Worm (Caenorhabditis elegans): ENCODE results near the gene gmeb-3.

Gene gmeb-3

DNA sequence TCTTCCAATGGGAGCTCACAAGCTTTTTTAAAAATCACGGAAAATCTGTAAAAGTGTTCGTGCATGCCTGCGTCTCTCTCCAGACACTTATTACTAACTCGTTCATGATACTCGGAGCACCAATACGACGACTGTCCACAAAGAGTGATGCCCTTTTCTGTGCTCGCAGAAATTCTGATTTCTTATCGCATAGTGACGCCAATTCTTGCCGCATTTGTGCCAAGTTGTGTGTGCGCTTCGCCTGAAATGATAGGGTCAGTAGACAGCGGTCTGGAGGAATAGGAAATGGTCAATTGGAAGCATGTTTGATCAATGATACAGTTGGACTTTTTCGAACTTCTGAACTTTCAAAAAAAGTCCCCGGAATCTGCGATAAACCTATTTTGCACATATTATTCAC is 4.3 kb upstream of the gmeb-3 start:
- TF ChIP-seq unc-55 (GFP tag; optimal IDR thresholded peaks at IDR 0.05) (no peak), alr-1 (tag; optimal IDR thresholded peaks at IDR 0.05) (no peak), lsy-2 (tag; optimal IDR thresholded peaks at IDR 0.05) (no peak), nhr-77 (tag; optimal IDR thresholded peaks at IDR 0.05) (no peak), fos-1 (tag; optimal IDR thresholded peaks at IDR 0.05) (peak; percentile 87), mbf-1 (tag; optimal IDR thresholded peaks at IDR 0.05) (no peak), sma-9 (GFP tag; optimal IDR thresholded peaks at IDR 0.05) (no peak), sma-9 (tag; optimal IDR thresholded peaks at IDR 0.05) (no peak)

DNA sequence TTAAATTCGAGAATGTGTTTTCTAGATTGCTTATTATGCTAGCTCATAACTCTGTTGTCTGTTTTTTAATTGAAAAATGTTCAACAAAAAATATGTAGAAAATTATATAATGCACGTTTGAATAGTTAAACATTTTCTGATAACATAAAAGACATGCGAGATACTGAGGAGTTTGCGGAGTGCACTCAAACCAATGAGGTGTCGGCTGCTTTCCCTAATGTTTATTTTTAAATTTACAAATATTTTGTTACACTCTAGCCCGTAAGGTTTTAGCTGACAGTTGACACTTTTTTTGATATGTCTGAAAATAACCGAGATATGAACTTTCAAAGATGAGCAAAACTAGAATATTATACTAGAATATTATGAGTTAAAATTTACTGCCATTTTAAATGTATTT is 3.7 kb upstream of the gmeb-3 start:
- no peak for TF ChIP-seq peb-1 (tag; optimal IDR thresholded peaks at IDR 0.05)
- TF ChIP-seq snpc-4 (tag; optimal IDR thresholded peaks at IDR 0.05): peak; percentile 13

DNA sequence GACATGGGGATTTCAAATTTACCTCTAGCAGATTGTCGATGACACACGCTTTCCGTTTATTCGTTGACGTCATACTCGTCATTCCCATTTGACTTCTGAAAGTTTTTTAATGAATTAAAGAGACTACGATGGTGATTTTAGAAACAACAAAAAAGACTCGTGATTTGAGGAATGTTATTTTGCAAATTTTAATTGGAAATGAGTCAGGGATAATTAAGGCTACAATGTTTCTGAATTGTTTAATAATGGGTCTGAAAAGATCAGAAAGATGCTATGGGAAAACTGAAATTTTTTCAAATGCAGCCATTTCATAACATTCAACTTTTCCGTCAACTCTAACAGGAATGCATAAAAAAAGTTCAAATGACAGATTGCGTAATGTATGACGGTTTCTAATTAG is 2.8 kb upstream of the gmeb-3 start, which contains the start of gene C44F1.1:
C44F1.1 (minus strand) TSS at position 101 of the 400 bp plus-strand sequence.
- TF ChIP-seq alr-1 (tag; optimal IDR thresholded peaks at IDR 0.05) (no peak), dmd-4 (tag; optimal IDR thresholded peaks at IDR 0.05) (no peak), ama-1 (optimal IDR thresholded peaks at IDR 0.05) (no peak), mdl-1 (tag; optimal IDR thresholded peaks at IDR 0.05) (no peak)

DNA sequence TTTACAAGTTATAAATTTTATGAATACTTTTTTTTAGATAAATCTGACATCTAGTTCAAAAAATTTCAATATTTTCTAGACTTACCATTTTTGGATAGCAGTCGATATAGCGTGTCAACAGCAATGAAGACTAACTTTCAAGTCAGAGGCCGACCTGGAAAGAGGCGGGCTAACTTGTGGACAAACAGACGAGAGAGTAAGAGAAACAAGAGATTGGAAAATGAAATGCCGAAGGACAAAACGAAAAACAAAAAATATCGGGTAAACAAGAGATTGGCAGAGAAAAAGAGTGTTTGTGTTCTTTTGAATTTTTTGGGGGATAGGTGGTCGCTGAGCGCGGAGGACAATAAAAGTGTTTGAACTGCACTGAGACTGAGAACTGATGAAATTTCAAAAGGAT is 4.9 kb downstream of the gmeb-3 start, which contains the start of gene lec-4:
lec-4 (minus strand) TSS at position 154 of the 400 bp plus-strand sequence.
- TF ChIP-seq blmp-1 (tag; optimal IDR thresholded peaks at IDR 0.05; ENCODE audit: insufficient read depth): peak; percentile 9
- TF ChIP-seq alr-1 (tag; optimal IDR thresholded peaks at IDR 0.05): no peak
- no peak for TF ChIP-seq unc-62 (GFP tag; optimal IDR thresholded peaks at IDR 0.05)
- TF ChIP-seq gmeb-1 (tag; optimal IDR thresholded peaks at IDR 0.05): no peak
- TF ChIP-seq nhr-11 (tag; optimal IDR thresholded peaks at IDR 0.05): no peak
- no peak for TF ChIP-seq R02D3.7 (tag; optimal IDR thresholded peaks at IDR 0.05)
- no peak for TF ChIP-seq ztf-11 (tag; optimal IDR thresholded peaks at IDR 0.05)
- TF ChIP-seq ceh-16 (tag; optimal IDR thresholded peaks at IDR 0.05): no peak
- TF ChIP-seq nhr-6 (tag; optimal IDR thresholded peaks at IDR 0.05): peak; percentile 60
- peak; percentile 40 for TF ChIP-seq nhr-25 (tag; optimal IDR thresholded peaks at IDR 0.05)
- TF ChIP-seq unc-55 (GFP tag; optimal IDR thresholded peaks at IDR 0.05): peak; percentile 61
- no peak for TF ChIP-seq ZK546.5 (tag; optimal IDR thresholded peaks at IDR 0.05)
- no peak for TF ChIP-seq nhr-21 (tag; optimal IDR thresholded peaks at IDR 0.05)
- TF ChIP-seq nhr-12 (tag; optimal IDR thresholded peaks at IDR 0.05): no peak
- no peak for TF ChIP-seq nhr-23 (tag; optimal IDR thresholded peaks at IDR 0.05)
- TF ChIP-seq unc-39 (tag; optimal IDR thresholded peaks at IDR 0.05): no peak
- TF ChIP-seq ztf-1 (GFP tag; conservative IDR thresholded peaks at IDR 0.05): no peak
- no peak for TF ChIP-seq dmd-4 (tag; optimal IDR thresholded peaks at IDR 0.05)
- TF ChIP-seq crh-2 (tag; optimal IDR thresholded peaks at IDR 0.05): peak; percentile 62
- TF ChIP-seq lin-13 (GFP tag; optimal IDR thresholded peaks at IDR 0.05): peak; percentile 3
- TF ChIP-seq F13H6.1 (tag; optimal IDR thresholded peaks at IDR 0.05): peak; percentile 59
- peak; percentile 17 for TF ChIP-seq egl-27 (tag; optimal IDR thresholded peaks at IDR 0.05)
- no peak for TF ChIP-seq nhr-237 (tag; optimal IDR thresholded peaks at IDR 0.05)
- TF ChIP-seq skn-1 (tag; optimal IDR thresholded peaks at IDR 0.05): no peak
- no peak for TF ChIP-seq sem-4 (tag; optimal IDR thresholded peaks at IDR 0.05)
- TF ChIP-seq nhr-77 (tag; optimal IDR thresholded peaks at IDR 0.05): no peak
- TF ChIP-seq fos-1 (tag; optimal IDR thresholded peaks at IDR 0.05): peak; percentile 59
- TF ChIP-seq sma-3 (GFP tag; optimal IDR thresholded peaks at IDR 0.05): peak; percentile 48
- TF ChIP-seq lin-39 (tag; optimal IDR thresholded peaks at IDR 0.05): no peak
- peak; percentile 67 for TF ChIP-seq nhr-129 (tag; optimal IDR thresholded peaks at IDR 0.05)
- TF ChIP-seq lsy-2 (tag; optimal IDR thresholded peaks at IDR 0.05): peak; percentile 7 to 68
- no peak for TF ChIP-seq elt-1 (tag; optimal IDR thresholded peaks at IDR 0.05)
- TF ChIP-seq Y55F3AM.14 (GFP tag; optimal IDR thresholded peaks at IDR 0.05): no peak
- TF ChIP-seq aly-2 (tag; optimal IDR thresholded peaks at IDR 0.05): no peak
- no peak for TF ChIP-seq peb-1 (tag; optimal IDR thresholded peaks at IDR 0.05)
- TF ChIP-seq nhr-10 (tag; optimal IDR thresholded peaks at IDR 0.05): no peak
- TF ChIP-seq elt-3 (tag; optimal IDR thresholded peaks at IDR 0.05): no peak
- peak; percentile 43 for TF ChIP-seq sma-9 (GFP tag; optimal IDR thresholded peaks at IDR 0.05)
- no peak for TF ChIP-seq sma-9 (tag; optimal IDR thresholded peaks at IDR 0.05)
- no peak for TF ChIP-seq ztf-4 (tag; optimal IDR thresholded peaks at IDR 0.05)
- no peak for TF ChIP-seq zag-1 (tag; optimal IDR thresholded peaks at IDR 0.05)
- no peak for TF ChIP-seq snpc-4 (tag; optimal IDR thresholded peaks at IDR 0.05)
- TF ChIP-seq ceh-82 (tag; optimal IDR thresholded peaks at IDR 0.05): no peak
- no peak for TF ChIP-seq mbf-1 (tag; optimal IDR thresholded peaks at IDR 0.05)
- TF ChIP-seq mdl-1 (tag; optimal IDR thresholded peaks at IDR 0.05): no peak
- TF ChIP-seq C34F6.9 (tag; optimal IDR thresholded peaks at IDR 0.05): peak; percentile 65
- TF ChIP-seq ama-1 (optimal IDR thresholded peaks at IDR 0.05): peak; percentile 51
- no peak for TF ChIP-seq mab-5 (tag; optimal IDR thresholded peaks at IDR 0.05)

Data from whole organism, L2 larva.